Fruit fly (Drosophila melanogaster) whole organism, embryonic: Measurements from ENCODE around the gene CG13369.

ENCODE experiments used
- CG10209 ChIP-seq: fragments of 200-800 bp; sonication (Bioruptor generic); optimal IDR thresholded peaks from 3 replicates; lab custom pipeline; 2017; ENCODE audit warnings: missing biosample characterization, mild to moderate bottlenecking, missing genetic modification characterization, missing genetic modification reagents
- CG10565 ChIP-seq: fragments of 200-800 bp; sonication (Bioruptor generic); optimal IDR thresholded peaks from 3 replicates; lab custom pipeline; 2016; ENCODE audit warnings: missing biosample characterization, mild to moderate bottlenecking, missing genetic modification characterization
- CG11093 ChIP-seq: fragments of 200-800 bp; sonication (Bioruptor generic); IDR thresholded peaks from 3 replicates; pipeline ENCODE4 v1.3.6; 2022; ENCODE audit warnings: missing biosample characterization, missing genetic modification characterization
- CG11398 ChIP-seq: fragments of 200-800 bp; sonication (Bioruptor generic); optimal IDR thresholded peaks from 2 replicates; lab custom pipeline; 2016; ENCODE audit warnings: missing biosample characterization, missing genetic modification characterization
- CG12104 ChIP-seq: fragments of 200-800 bp; sonication (Bioruptor generic); optimal IDR thresholded peaks from 3 replicates; lab custom pipeline; 2016; ENCODE audit warnings: missing biosample characterization, missing genetic modification characterization
- CG12659 ChIP-seq: fragments of 200-800 bp; sonication (Bioruptor generic); optimal IDR thresholded peaks from 3 replicates; lab custom pipeline; 2017; ENCODE audit warnings: mild to moderate bottlenecking, missing biosample characterization, missing genetic modification reagents, missing genetic modification characterization
- CG14965 ChIP-seq: fragments of 200-800 bp; sonication (Bioruptor generic); optimal IDR thresholded peaks from 2 replicates; lab custom pipeline; 2016; ENCODE audit warnings: missing biosample characterization, missing genetic modification characterization, borderline replicate concordance
- CG1529 ChIP-seq: fragments of 200-800 bp; sonication (Bioruptor generic); optimal IDR thresholded peaks from 3 replicates; lab custom pipeline; 2018; ENCODE audit warnings: missing biosample characterization, missing genetic modification characterization
- CG2116 ChIP-seq: fragments of 200-800 bp; sonication (Bioruptor generic); optimal IDR thresholded peaks from 3 replicates; lab custom pipeline; 2018; ENCODE audit warnings: missing biosample characterization, mild to moderate bottlenecking, missing genetic modification characterization
- CG2712 ChIP-seq: fragments of 200-800 bp; optimal IDR thresholded peaks from 3 replicates; lab custom pipeline; 2019; ENCODE audit warnings: missing biosample characterization, mild to moderate bottlenecking, missing genetic modification characterization, moderate library complexity
- CG31224 ChIP-seq: fragments of 200-800 bp; sonication (Bioruptor generic); IDR thresholded peaks from 2 replicates; pipeline ENCODE4 v1.3.6; 2022; ENCODE audit warnings: missing biosample characterization, missing genetic modification characterization
- CG3407 ChIP-seq: fragments of 200-800 bp; sonication (Bioruptor generic); optimal IDR thresholded peaks from 2 replicates; lab custom pipeline; 2018; ENCODE audit warnings: missing biosample characterization, mild to moderate bottlenecking, missing genetic modification characterization
- CG4404 ChIP-seq: fragments of 200-800 bp; sonication (Bioruptor generic); IDR thresholded peaks from 2 replicates; pipeline ENCODE4 v1.3.6; 2022; ENCODE audit warnings: missing biosample characterization, missing genetic modification characterization
- CG4424 ChIP-seq: fragments of 200-800 bp; sonication (Bioruptor generic); optimal IDR thresholded peaks from 3 replicates; lab custom pipeline; 2016; ENCODE audit warnings: missing biosample characterization, missing genetic modification characterization
- CG4707 ChIP-seq: fragments of 200-800 bp; sonication (Bioruptor generic); optimal IDR thresholded peaks from 2 replicates; lab custom pipeline; 2018; ENCODE audit warnings: missing biosample characterization, mild to moderate bottlenecking, missing genetic modification characterization, moderate library complexity
- CG5245 ChIP-seq: fragments of 200-800 bp; sonication (Bioruptor generic); optimal IDR thresholded peaks from 3 replicates; lab custom pipeline; 2016; ENCODE audit warnings: missing biosample characterization, missing genetic modification characterization
- CG6654 ChIP-seq: fragments of 200-800 bp; sonication (Bioruptor generic); optimal IDR thresholded peaks from 2 replicates; lab custom pipeline; 2017; ENCODE audit warnings: missing biosample characterization, mild to moderate bottlenecking, missing genetic modification characterization
- CG8765 ChIP-seq: fragments of 200-800 bp; sonication (Bioruptor generic); IDR thresholded peaks from 2 replicates; pipeline ENCODE4 v1.3.6; 2022; ENCODE audit warnings: missing biosample characterization, missing genetic modification characterization
- CG8924 ChIP-seq: fragments of 200-800 bp; optimal IDR thresholded peaks from 3 replicates; lab custom pipeline; 2019; ENCODE audit warnings: missing biosample characterization, mild to moderate bottlenecking, missing genetic modification characterization, moderate library complexity
- CTCF ChIP-seq: fragments of 200-800 bp; sonication (Bioruptor generic); optimal IDR thresholded peaks from 2 replicates; lab custom pipeline; 2017; ENCODE audit warnings: missing biosample characterization, mild to moderate bottlenecking, missing genetic modification characterization, moderate library complexity
- D19B ChIP-seq: fragments of 200-800 bp; sonication (Bioruptor generic); optimal IDR thresholded peaks from 2 replicates; lab custom pipeline; 2017; ENCODE audit warnings: missing biosample characterization, mild to moderate bottlenecking, missing genetic modification characterization
- Dad ChIP-seq: fragments of 200-800 bp; sonication (Bioruptor generic); optimal IDR thresholded peaks from 3 replicates; lab custom pipeline; 2016; ENCODE audit warnings: missing biosample characterization, missing genetic modification characterization
- Gug ChIP-seq: fragments of 200-800 bp; sonication (Bioruptor generic); IDR thresholded peaks from 4 replicates; pipeline ENCODE4 v1.3.6; 2022; ENCODE audit warnings: missing biosample characterization, missing genetic modification characterization
- HLH4C ChIP-seq: fragments of 200-800 bp; sonication (Bioruptor generic); IDR thresholded peaks from 3 replicates; pipeline ENCODE4 v1.3.6; 2022; ENCODE audit warnings: missing biosample characterization, missing genetic modification characterization; ENCODE audit not compliant: partially characterized antibody
- Jarid2 ChIP-seq: fragments of 200-800 bp; sonication (Bioruptor generic); optimal IDR thresholded peaks from 3 replicates; lab custom pipeline; 2017; ENCODE audit warnings: mild to moderate bottlenecking, missing biosample characterization, missing genetic modification reagents, missing genetic modification characterization
- Max ChIP-seq: fragments of 200-800 bp; sonication (Bioruptor generic); optimal IDR thresholded peaks from 2 replicates; lab custom pipeline; 2016; ENCODE audit warnings: missing biosample characterization, mild to moderate bottlenecking, missing genetic modification characterization
- Scr ChIP-seq: fragments of 200-800 bp; sonication (Bioruptor generic); IDR thresholded peaks from 2 replicates; pipeline ENCODE4 v1.3.6; 2022; ENCODE audit warnings: missing biosample characterization, missing genetic modification characterization; ENCODE audit not compliant: partially characterized antibody
- Sry-δ ChIP-seq: fragments of 200-800 bp; sonication (Bioruptor generic); optimal IDR thresholded peaks from 2 replicates; lab custom pipeline; 2016; ENCODE audit warnings: missing biosample characterization, missing genetic modification characterization
- ara ChIP-seq: fragments of 200-800 bp; sonication (Bioruptor generic); IDR thresholded peaks from 2 replicates; pipeline ENCODE4 v1.3.6; 2022; ENCODE audit warnings: missing biosample characterization, missing genetic modification characterization
- chinmo ChIP-seq: fragments of 200-800 bp; sonication (Bioruptor generic); IDR thresholded peaks from 4 replicates; pipeline ENCODE4 v1.3.6; 2022; ENCODE audit warnings: missing biosample characterization, missing genetic modification characterization; ENCODE audit not compliant: partially characterized antibody
- crp ChIP-seq, 2 experiments: fragments of 200-800 bp; sonication (Bioruptor generic); optimal IDR thresholded peaks; 2 replicates in 1 of 2; 3 replicates in 1 of 2; lab custom pipeline; 2017; ENCODE audit warnings: missing biosample characterization in 2 of 2, missing genetic modification characterization in 2 of 2, mild to moderate bottlenecking in 1 of 2, moderate library complexity in 1 of 2
- eyg ChIP-seq: fragments of 200-800 bp; sonication (Bioruptor generic); optimal IDR thresholded peaks from 3 replicates; lab custom pipeline; 2016; ENCODE audit warnings: missing biosample characterization, missing genetic modification characterization
- fd64A ChIP-seq: fragments of 200-800 bp; sonication (Bioruptor generic); optimal IDR thresholded peaks from 3 replicates; lab custom pipeline; 2018; ENCODE audit warnings: missing biosample characterization, mild to moderate bottlenecking, missing genetic modification characterization
- grn ChIP-seq: fragments of 200-800 bp; sonication (Bioruptor generic); optimal IDR thresholded peaks from 3 replicates; lab custom pipeline; 2017; ENCODE audit warnings: missing biosample characterization, missing genetic modification characterization
- gro ChIP-seq: fragments of 200-800 bp; sonication (Bioruptor generic); optimal IDR thresholded peaks from 2 replicates; lab custom pipeline; 2016; ENCODE audit warnings: missing biosample characterization, missing genetic modification characterization
- inv ChIP-seq: fragments of 200-800 bp; sonication (Bioruptor generic); IDR thresholded peaks from 2 replicates; pipeline ENCODE4 v1.3.6; 2022; ENCODE audit warnings: missing biosample characterization, missing genetic modification characterization; ENCODE audit not compliant: partially characterized antibody
- jing ChIP-seq: fragments of 200-800 bp; sonication (Bioruptor generic); optimal IDR thresholded peaks from 2 replicates; lab custom pipeline; 2018; ENCODE audit warnings: missing biosample characterization, mild to moderate bottlenecking, missing genetic modification characterization
- luna ChIP-seq: fragments of 200-800 bp; sonication (Bioruptor generic); optimal IDR thresholded peaks from 2 replicates; lab custom pipeline; 2016; ENCODE audit warnings: missing biosample characterization, missing genetic modification characterization
- mld ChIP-seq: fragments of 200-800 bp; sonication (Bioruptor generic); IDR thresholded peaks from 3 replicates; pipeline ENCODE4 v1.3.6; 2022; ENCODE audit warnings: missing biosample characterization, missing genetic modification characterization; ENCODE audit not compliant: partially characterized antibody
- nerfin-1 ChIP-seq: fragments of 200-800 bp; sonication (Bioruptor generic); optimal IDR thresholded peaks from 3 replicates; lab custom pipeline; 2019; ENCODE audit warnings: missing biosample characterization, mild to moderate bottlenecking, missing genetic modification characterization, moderate library complexity
- org-1 ChIP-seq: fragments of 200-800 bp; sonication (Bioruptor generic); optimal IDR thresholded peaks from 2 replicates; lab custom pipeline; 2017; ENCODE audit warnings: missing biosample characterization, missing genetic modification characterization
- pfk ChIP-seq: fragments of 200-800 bp; sonication (Bioruptor generic); optimal IDR thresholded peaks from 2 replicates; lab custom pipeline; 2018; ENCODE audit warnings: missing biosample characterization, mild to moderate bottlenecking, missing genetic modification characterization, moderate library complexity
- sens ChIP-seq: fragments of 200-800 bp; sonication (Bioruptor generic); peaks from one replicate; lab custom pipeline; 2016; ENCODE audit warnings: missing biosample characterization, missing genetic modification characterization
- sna ChIP-seq: fragments of 200-800 bp; sonication (Bioruptor generic); IDR thresholded peaks from 2 replicates; pipeline ENCODE4 v1.3.6; 2022; ENCODE audit warnings: missing biosample characterization, missing genetic modification characterization; ENCODE audit not compliant: partially characterized antibody
- sob ChIP-seq: fragments of 200-800 bp; sonication (Bioruptor generic); IDR thresholded peaks from 2 replicates; pipeline ENCODE4 v1.3.6; 2022; ENCODE audit warnings: missing biosample characterization, missing genetic modification characterization
- tll ChIP-seq, 2 experiments: fragments of 200-800 bp in 1 of 2; fragments of >200 bp in 1 of 2; sonication (Bioruptor generic) in 1 of 2; optimal IDR thresholded peaks; 2 replicates each; lab custom pipeline; 2017 to 2019; ENCODE audit warnings: missing biosample characterization in 2 of 2, missing genetic modification characterization in 2 of 2, mild to moderate bottlenecking in 1 of 2, moderate library complexity in 1 of 2
- tna ChIP-seq: fragments of 200-800 bp; sonication (Bioruptor generic); IDR thresholded peaks from 2 replicates; pipeline ENCODE4 v1.3.6; 2022; ENCODE audit warnings: missing biosample characterization, missing genetic modification characterization; ENCODE audit not compliant: partially characterized antibody
- ttk ChIP-seq: fragments of 200-800 bp; sonication (Bioruptor generic); IDR thresholded peaks from 2 replicates; pipeline ENCODE4 v2.1.2; 2022; ENCODE audit warnings: missing biosample characterization, missing genetic modification characterization
- wek ChIP-seq: fragments of 200-800 bp; sonication (Bioruptor generic); optimal IDR thresholded peaks from 3 replicates; lab custom pipeline; 2018; ENCODE audit warnings: missing biosample characterization, mild to moderate bottlenecking, missing genetic modification characterization, moderate library complexity
- zfh1 ChIP-seq: fragments of 200-800 bp; sonication (Bioruptor generic); IDR thresholded peaks from 3 replicates; pipeline ENCODE4 v1.3.6; 2022; ENCODE audit warnings: missing biosample characterization, missing genetic modification characterization

CG13369 gene

DNA sequence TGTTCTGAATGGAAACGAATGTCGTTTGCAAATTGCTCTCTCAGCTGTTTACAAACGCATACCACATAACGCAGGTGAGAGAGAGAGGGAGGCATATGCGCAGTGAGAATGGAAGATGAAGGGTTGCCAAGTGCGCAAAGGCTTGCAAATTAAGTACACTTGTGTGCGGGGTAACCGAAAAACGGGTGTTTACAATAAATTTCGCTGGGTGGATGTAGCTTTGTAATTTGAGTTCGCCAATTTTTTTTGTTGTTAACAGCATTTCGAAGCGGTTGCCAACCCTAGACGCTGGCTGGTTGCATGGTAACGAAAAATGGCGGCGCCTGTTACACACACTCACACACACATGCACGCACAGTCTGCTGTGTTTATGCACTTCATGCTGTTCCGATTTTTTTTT lies 31.7 kb downstream of the CG13369 start (continued):
- TF ChIP-seq CG4707 (peak; percentile 91), sob (GFP tag; lab: Robert Waterston, UW) (peak; percentile 96), sna (GFP tag; lab: Robert Waterston, UW) (no peak), CG12659 (GFP tag; lab: Kevin White, UChicago) (peak; percentile 97), CG12104 (GFP tag; lab: Kevin White, UChicago) (peak; percentile 93), mld (GFP tag; lab: Robert Waterston, UW) (no peak), Dad (GFP tag; lab: Kevin White, UChicago) (peak; percentile 92), sens (GFP tag; lab: Kevin White, UChicago) (peak; percentile 99), CTCF (GFP tag; lab: Kevin White, UChicago) (peak; percentile 61), fd64A (GFP tag; lab: Kevin White, UChicago) (peak; percentile 95), pfk (GFP tag; lab: Kevin White, UChicago) (peak; percentile 69), crp (GFP tag; optimal IDR thresholded peaks at IDR 0.05; lab: Kevin White, UChicago) (peak in 1 of 2 experiments; percentile 71), wek (GFP tag; lab: Kevin White, UChicago) (peak; percentile 91), CG2116 (GFP tag; lab: Kevin White, UChicago) (peak; percentile 79), jing (GFP tag; lab: Kevin White, UChicago) (peak; percentile 92), org-1 (peak; percentile 94), CG8924 (tag; lab: Kevin White, UChicago) (peak; percentile 91), zfh1 (GFP tag; lab: Robert Waterston, UW) (peak; percentile 98), CG10209 (peak; percentile 94), eyg (GFP tag; lab: Kevin White, UChicago) (peak; percentile 88), tll (GFP tag; optimal IDR thresholded peaks at IDR 0.05; lab: Kevin White, UChicago) (no peak), gro (GFP tag; lab: Kevin White, UChicago) (peak; percentile 88), HLH4C (GFP tag; lab: Robert Waterston, UW) (peak; percentile 41; the same call in 1 of the 3 replicates), D19B (GFP tag; lab: Kevin White, UChicago) (peak; percentile 84), Gug (GFP tag; lab: Robert Waterston, UW) (peak; percentile 95), CG8765 (peak; percentile 83), tna (GFP tag; lab: Robert Waterston, UW) (0 out of 2 replicates have a peak, but pooled peaks have one; percentile 17), luna (peak; percentile 79), Sry-δ (GFP tag; lab: Kevin White, UChicago) (peak; percentile 49), CG31224 (peak; percentile 90), chinmo (GFP tag; lab: Robert Waterston, UW) (peak; percentile 75; the same call in 1 of the 4 replicates), CG10565 (GFP tag; lab: Kevin White, UChicago) (peak; percentile 85), Jarid2 (GFP tag; lab: Kevin White, UChicago) (no peak), Max (peak; percentile 86), CG6654 (GFP tag; lab: Kevin White, UChicago) (peak; percentile 87), grn (peak; percentile 44), CG11398 (GFP tag; lab: Kevin White, UChicago) (peak; percentile 93), CG3407 (GFP tag; lab: Kevin White, UChicago) (peak; percentile 93), CG5245 (GFP tag; lab: Kevin White, UChicago) (peak; percentile 95), Scr (no peak), CG2712 (tag; lab: Kevin White, UChicago) (peak; percentile 91), ara (GFP tag; lab: Robert Waterston, UW) (peak; percentile 97), ttk (GFP tag; lab: Robert Waterston, UW) (peak; percentile 96), CG4404 (peak; percentile 89), CG14965 (GFP tag; lab: Kevin White, UChicago) (peak; percentile 69), CG1529 (GFP tag; lab: Kevin White, UChicago) (peak; percentile 94), inv (no peak), nerfin-1 (tag; lab: Kevin White, UChicago) (peak; percentile 94), CG11093 (GFP tag; lab: Robert Waterston, UW) (peak; percentile 94), CG4424 (GFP tag; lab: Kevin White, UChicago) (peak; percentile 94)
